Worm (Caenorhabditis elegans): ENCODE data around the gene B0524.5.

Gene B0524.5

ce11 chrIII:1925048-1925537, 31.4 kb upstream of the B0524.5 start:
- TF ChIP-seq dao-5 (tag; optimal IDR thresholded peaks at IDR 0.05) (no peak), him-1 (tag; optimal IDR thresholded peaks at IDR 0.05) (peak; percentile 79), W03F9.2 (tag; optimal IDR thresholded peaks at IDR 0.05) (peak; percentile 58)

- TF ChIP-seq dao-5 (tag; optimal IDR thresholded peaks at IDR 0.05) (no peak), him-1 (tag; optimal IDR thresholded peaks at IDR 0.05) (peak; percentile 72)
These were observed 30.0 kb upstream of the B0524.5 start for ce11 chrIII:1923419-1924318.

- no peak for TF ChIP-seq W03F9.2 (tag; optimal IDR thresholded peaks at IDR 0.05)
- no peak for TF ChIP-seq dao-5 (tag; optimal IDR thresholded peaks at IDR 0.05)
- no peak for TF ChIP-seq him-1 (tag; optimal IDR thresholded peaks at IDR 0.05)
These were observed 28.8 kb upstream of the B0524.5 start for ce11 chrIII:1922516-1922915.

ce11 chrIII:1922081-1922480, 28.4 kb upstream of the B0524.5 start:
- no peak for TF ChIP-seq dao-5 (tag; optimal IDR thresholded peaks at IDR 0.05)
- no peak for TF ChIP-seq W03F9.2 (tag; optimal IDR thresholded peaks at IDR 0.05)
- no peak for TF ChIP-seq him-1 (tag; optimal IDR thresholded peaks at IDR 0.05)

ce11 chrIII:1921136-1921680, 27.5 kb upstream of the B0524.5 start:
- peak; percentile 97 for TF ChIP-seq him-1 (tag; optimal IDR thresholded peaks at IDR 0.05)
- TF ChIP-seq W03F9.2 (tag; optimal IDR thresholded peaks at IDR 0.05): peak; percentile 65
- TF ChIP-seq dao-5 (tag; optimal IDR thresholded peaks at IDR 0.05): peak; percentile 47

- TF ChIP-seq W03F9.2 (tag; optimal IDR thresholded peaks at IDR 0.05) (no peak), him-1 (tag; optimal IDR thresholded peaks at IDR 0.05) (no peak), dao-5 (tag; optimal IDR thresholded peaks at IDR 0.05) (no peak)
These were observed 24.7 kb upstream of the B0524.5 start for ce11 chrIII:1918311-1918932.

- TF ChIP-seq him-1 (tag; optimal IDR thresholded peaks at IDR 0.05): no peak
- TF ChIP-seq dao-5 (tag; optimal IDR thresholded peaks at IDR 0.05): no peak
- TF ChIP-seq W03F9.2 (tag; optimal IDR thresholded peaks at IDR 0.05): peak; percentile 86
These were observed 11.9 kb upstream of the B0524.5 start, which contains the start of the genes B0524.6 and pqn-41 for ce11 chrIII:1905589-1905988. Gene B0524.6 (minus strand): TSS chrIII:1905640. Gene pqn-41 (plus strand): TSS chrIII:1905958.

- no peak for TF ChIP-seq W03F9.2 (tag; optimal IDR thresholded peaks at IDR 0.05)
- TF ChIP-seq dao-5 (tag; optimal IDR thresholded peaks at IDR 0.05): no peak
- TF ChIP-seq him-1 (tag; optimal IDR thresholded peaks at IDR 0.05): no peak
These were observed 10.3 kb upstream of the B0524.5 start for ce11 chrIII:1903966-1904365.

ce11 chrIII:1893405-1893804, 285 bp downstream of the B0524.5 start:
- TF ChIP-seq him-1 (tag; optimal IDR thresholded peaks at IDR 0.05) (no peak), W03F9.2 (tag; optimal IDR thresholded peaks at IDR 0.05) (no peak), dao-5 (tag; optimal IDR thresholded peaks at IDR 0.05) (no peak)

- TF ChIP-seq dao-5 (tag; optimal IDR thresholded peaks at IDR 0.05) (no peak), W03F9.2 (tag; optimal IDR thresholded peaks at IDR 0.05) (no peak), him-1 (tag; optimal IDR thresholded peaks at IDR 0.05) (no peak)
These were observed 6.3 kb downstream of the B0524.5 start, which contains the start of gene B0524.3 for ce11 chrIII:1887354-1887753. Gene B0524.3 (plus strand): TSS chrIII:1887654.

ce11 chrIII:1886914-1887313, 6.8 kb downstream of the B0524.5 start:
- no peak for TF ChIP-seq W03F9.2 (tag; optimal IDR thresholded peaks at IDR 0.05)
- no peak for TF ChIP-seq him-1 (tag; optimal IDR thresholded peaks at IDR 0.05)
- no peak for TF ChIP-seq dao-5 (tag; optimal IDR thresholded peaks at IDR 0.05)

- TF ChIP-seq him-1 (tag; optimal IDR thresholded peaks at IDR 0.05) (no peak), W03F9.2 (tag; optimal IDR thresholded peaks at IDR 0.05) (no peak), dao-5 (tag; optimal IDR thresholded peaks at IDR 0.05) (no peak)
These were observed 11.0 kb downstream of the B0524.5 start for ce11 chrIII:1882678-1883077.

ce11 chrIII:1880221-1880620, 13.5 kb downstream of the B0524.5 start:
- TF ChIP-seq him-1 (tag; optimal IDR thresholded peaks at IDR 0.05): no peak
- no peak for TF ChIP-seq dao-5 (tag; optimal IDR thresholded peaks at IDR 0.05)
- TF ChIP-seq W03F9.2 (tag; optimal IDR thresholded peaks at IDR 0.05): no peak

- no peak for TF ChIP-seq him-1 (tag; optimal IDR thresholded peaks at IDR 0.05)
These were observed 14.8 kb downstream of the B0524.5 start for ce11 chrIII:1878918-1879317.

Measured in whole organism, L4/young adult.